Worm (Caenorhabditis elegans) whole organism, mixed stage, embryonic: ENCODE results near the gene C04A2.15.

ENCODE experiments used
- M03D4.4 ChIP-seq: sonication (generic microtip); optimal IDR thresholded peaks from 2 replicates; lab custom pipeline; 2017; ENCODE audit warnings: mild to moderate bottlenecking, missing genetic modification characterization, missing compliant biosample characterization
- bed-3 ChIP-seq: fragments of 200-800 bp; sonication (Bioruptor generic); optimal IDR thresholded peaks from 3 replicates; lab custom pipeline; 2018; ENCODE audit warnings: mild to moderate bottlenecking, missing genetic modification characterization, moderate library complexity, missing compliant biosample characterization
- blmp-1 ChIP-seq: fragments of 150-350 bp; optimal IDR thresholded peaks from 2 replicates; lab custom pipeline; 2014; ENCODE audit warnings: missing biosample characterization, missing genetic modification characterization
- ceh-39 ChIP-seq: fragments of 150-350 bp; optimal IDR thresholded peaks from 2 replicates; lab custom pipeline; 2014; ENCODE audit warnings: missing biosample characterization, missing genetic modification characterization
- ceh-43 ChIP-seq: fragments of 200-800 bp; sonication (Bioruptor generic); optimal IDR thresholded peaks from 2 replicates; lab custom pipeline; 2018; ENCODE audit warnings: mild to moderate bottlenecking, missing genetic modification characterization, moderate library complexity, missing compliant biosample characterization
- ceh-83 ChIP-seq: fragments of 200-800 bp; sonication (Bioruptor generic); optimal IDR thresholded peaks from 2 replicates; lab custom pipeline; 2018; ENCODE audit warnings: mild to moderate bottlenecking, missing genetic modification characterization, missing compliant biosample characterization
- ces-1 ChIP-seq: fragments of 150-350 bp; optimal IDR thresholded peaks from 2 replicates; lab custom pipeline; 2014; ENCODE audit warnings: missing biosample characterization, missing genetic modification reagents, missing genetic modification characterization
- cnd-1 ChIP-seq: fragments of 200-800 bp; sonication (Bioruptor generic); optimal IDR thresholded peaks from 2 replicates; lab custom pipeline; 2018; ENCODE audit warnings: mild to moderate bottlenecking, missing genetic modification characterization, missing compliant biosample characterization
- drap-1 ChIP-seq: fragments of 200-800 bp; sonication (Bioruptor generic); optimal IDR thresholded peaks from 3 replicates; lab custom pipeline; 2018; ENCODE audit warnings: mild to moderate bottlenecking, missing genetic modification characterization, missing compliant biosample characterization
- elt-1 ChIP-seq: sonication (generic microtip); optimal IDR thresholded peaks from 2 replicates; lab custom pipeline; 2017; ENCODE audit warnings: missing genetic modification characterization, mild to moderate bottlenecking, missing compliant biosample characterization, antibody characterized with exemption, moderate library complexity, borderline replicate concordance; ENCODE audit not compliant: insufficient read depth
- elt-3 ChIP-seq: fragments of 150-350 bp; optimal IDR thresholded peaks from 2 replicates; lab custom pipeline; 2014; ENCODE audit warnings: missing biosample characterization, missing genetic modification characterization
- flh-1 ChIP-seq: fragments of 200-800 bp; sonication (Bioruptor generic); optimal IDR thresholded peaks from 2 replicates; lab custom pipeline; 2018; ENCODE audit warnings: mild to moderate bottlenecking, missing genetic modification characterization, moderate library complexity, missing compliant biosample characterization
- ham-2 ChIP-seq: fragments of 200-800 bp; sonication (Bioruptor generic); optimal IDR thresholded peaks from 2 replicates; lab custom pipeline; 2018; ENCODE audit warnings: mild to moderate bottlenecking, missing genetic modification characterization, missing compliant biosample characterization
- hlh-1 ChIP-seq: fragments of 150-350 bp; optimal IDR thresholded peaks from 2 replicates; lab custom pipeline; 2014; ENCODE audit warnings: missing biosample characterization, missing genetic modification reagents, missing genetic modification characterization
- lin-13 ChIP-seq: fragments of 150-350 bp; optimal IDR thresholded peaks from 2 replicates; lab custom pipeline; 2014; ENCODE audit warnings: missing biosample characterization, missing genetic modification characterization
- lin-32 ChIP-seq: fragments of 200-800 bp; sonication (Bioruptor generic); optimal IDR thresholded peaks from 2 replicates; lab custom pipeline; 2018; ENCODE audit warnings: mild to moderate bottlenecking, missing genetic modification characterization, missing compliant biosample characterization
- lsy-2 ChIP-seq: fragments of 150-350 bp; optimal IDR thresholded peaks from 2 replicates; lab custom pipeline; 2014; ENCODE audit warnings: missing biosample characterization, missing genetic modification characterization
- mab-5 ChIP-seq: fragments of 150-350 bp; optimal IDR thresholded peaks from 2 replicates; lab custom pipeline; 2014; ENCODE audit warnings: missing biosample characterization, missing genetic modification characterization
- mep-1 ChIP-seq: fragments of 150-350 bp; optimal IDR thresholded peaks from 2 replicates; lab custom pipeline; 2017; ENCODE audit warnings: missing biosample characterization, missing genetic modification reagents, missing genetic modification characterization, inconsistent platforms
- mls-2 ChIP-seq: sonication (generic microtip); optimal IDR thresholded peaks from 2 replicates; lab custom pipeline; 2016; ENCODE audit warnings: mild to moderate bottlenecking, missing genetic modification characterization, moderate library complexity, missing compliant biosample characterization
- nhr-12 ChIP-seq: fragments of 150-350 bp; optimal IDR thresholded peaks from 2 replicates; lab custom pipeline; 2014; ENCODE audit warnings: missing biosample characterization, missing genetic modification characterization
- nhr-2 ChIP-seq: fragments of 150-350 bp; optimal IDR thresholded peaks from 2 replicates; lab custom pipeline; 2014; ENCODE audit warnings: missing biosample characterization, missing genetic modification characterization
- nhr-237 ChIP-seq: fragments of 150-350 bp; optimal IDR thresholded peaks from 2 replicates; lab custom pipeline; 2014; ENCODE audit warnings: missing biosample characterization, missing genetic modification characterization
- nhr-28 ChIP-seq: fragments of 150-350 bp; optimal IDR thresholded peaks from 2 replicates; lab custom pipeline; 2014; ENCODE audit warnings: missing biosample characterization, missing genetic modification characterization
- nhr-76 ChIP-seq: sonication (generic microtip); optimal IDR thresholded peaks from 2 replicates; lab custom pipeline; 2017; ENCODE audit warnings: missing biosample characterization, missing genetic modification characterization
- pha-4 ChIP-seq: fragments of 150-350 bp; optimal IDR thresholded peaks from 2 replicates; lab custom pipeline; 2018; ENCODE audit warnings: missing biosample characterization, missing genetic modification reagents, missing genetic modification characterization
- sem-2 ChIP-seq: fragments of 200-800 bp; sonication (Bioruptor generic); optimal IDR thresholded peaks from 2 replicates; lab custom pipeline; 2018; ENCODE audit warnings: mild to moderate bottlenecking, missing genetic modification characterization, missing compliant biosample characterization
- snpc-4 ChIP-seq: fragments of 150-350 bp; optimal IDR thresholded peaks from 2 replicates; lab custom pipeline; 2014; ENCODE audit warnings: missing biosample characterization, missing genetic modification characterization
- sptf-1 ChIP-seq: sonication (generic microtip); optimal IDR thresholded peaks from 2 replicates; lab custom pipeline; 2017; ENCODE audit warnings: mild to moderate bottlenecking, missing genetic modification characterization, moderate library complexity, missing compliant biosample characterization
- tbx-8 ChIP-seq: fragments of 200-800 bp; sonication (Bioruptor generic); optimal IDR thresholded peaks from 2 replicates; lab custom pipeline; 2018; ENCODE audit warnings: mild to moderate bottlenecking, missing genetic modification characterization, moderate library complexity, missing compliant biosample characterization
- unc-120 ChIP-seq: sonication (generic microtip); optimal IDR thresholded peaks from 2 replicates; lab custom pipeline; 2017; ENCODE audit warnings: missing genetic modification characterization, missing compliant biosample characterization; ENCODE audit not compliant: poor library complexity, severe bottlenecking
- unc-39 ChIP-seq: fragments of 150-350 bp; optimal IDR thresholded peaks from 2 replicates; lab custom pipeline; 2014; ENCODE audit warnings: missing biosample characterization, missing genetic modification characterization
- unc-62 ChIP-seq: fragments of 150-350 bp; optimal IDR thresholded peaks from 2 replicates; lab custom pipeline; 2014; ENCODE audit warnings: missing biosample characterization, missing genetic modification reagents, missing genetic modification characterization
- zip-8 ChIP-seq: fragments of 150-350 bp; optimal IDR thresholded peaks from 2 replicates; lab custom pipeline; 2014; ENCODE audit warnings: missing biosample characterization, missing genetic modification characterization
- ztf-11 ChIP-seq: fragments of 150-350 bp; optimal IDR thresholded peaks from 2 replicates; lab custom pipeline; 2014; ENCODE audit warnings: missing biosample characterization, missing genetic modification characterization

Gene C04A2.15

DNA sequence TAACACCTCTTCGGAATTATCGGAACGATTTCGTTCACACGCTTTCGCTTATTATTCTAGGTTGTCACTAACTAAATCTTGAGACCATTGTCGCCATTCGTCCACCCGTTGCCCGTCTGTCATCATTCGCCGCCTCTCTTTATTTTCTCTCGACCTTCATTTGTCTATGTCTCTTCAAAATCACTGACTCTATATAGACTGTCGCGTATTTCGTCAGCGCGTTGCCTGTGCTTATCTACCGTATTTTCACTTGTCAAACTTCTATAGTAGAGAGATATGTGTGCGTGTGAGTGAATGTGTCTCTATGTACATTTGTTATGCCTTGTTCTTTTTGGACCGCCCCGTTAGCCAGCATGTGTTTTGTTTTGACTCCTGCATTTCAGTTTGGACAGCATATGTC, 22.9 kb upstream of the C04A2.15 start:
- TF ChIP-seq lin-32 (GFP tag; lab: Kevin White, UChicago) (no peak), nhr-28 (tag; lab: Kevin White, UChicago) (no peak), unc-120 (tag; lab: Kevin White, UChicago) (no peak), ces-1 (GFP tag; lab: Kevin White, UChicago) (peak; percentile 55), ham-2 (GFP tag; lab: Kevin White, UChicago) (peak; percentile 64), snpc-4 (tag; lab: Kevin White, UChicago) (no peak), unc-39 (tag; lab: Kevin White, UChicago) (no peak), unc-62 (GFP tag; lab: Kevin White, UChicago) (peak; percentile 87), ztf-11 (tag; lab: Kevin White, UChicago) (no peak), tbx-8 (GFP tag; lab: Kevin White, UChicago) (no peak), nhr-12 (tag; lab: Kevin White, UChicago) (no peak), cnd-1 (tag; lab: Kevin White, UChicago) (no peak), flh-1 (GFP tag; lab: Kevin White, UChicago) (no peak), ceh-43 (no peak), sptf-1 (no peak), zip-8 (tag; lab: Kevin White, UChicago) (no peak), blmp-1 (tag; lab: Kevin White, UChicago) (peak; percentile 84), elt-3 (tag; lab: Kevin White, UChicago) (no peak), sem-2 (GFP tag; lab: Kevin White, UChicago) (no peak), mep-1 (no peak), nhr-237 (no peak), lin-13 (tag; lab: Kevin White, UChicago) (no peak), pha-4 (tag; lab: Kevin White, UChicago) (peak; percentile 30), M03D4.4 (tag; lab: Kevin White, UChicago) (no peak), ceh-39 (tag; lab: Kevin White, UChicago) (no peak), ceh-83 (no peak), nhr-76 (no peak), hlh-1 (no peak), bed-3 (GFP tag; lab: Kevin White, UChicago) (no peak), nhr-2 (tag; lab: Kevin White, UChicago) (no peak), elt-1 (tag; lab: Kevin White, UChicago) (peak; percentile 11), lsy-2 (no peak), drap-1 (no peak), mls-2 (tag; lab: Kevin White, UChicago) (no peak), mab-5 (no peak)

DNA sequence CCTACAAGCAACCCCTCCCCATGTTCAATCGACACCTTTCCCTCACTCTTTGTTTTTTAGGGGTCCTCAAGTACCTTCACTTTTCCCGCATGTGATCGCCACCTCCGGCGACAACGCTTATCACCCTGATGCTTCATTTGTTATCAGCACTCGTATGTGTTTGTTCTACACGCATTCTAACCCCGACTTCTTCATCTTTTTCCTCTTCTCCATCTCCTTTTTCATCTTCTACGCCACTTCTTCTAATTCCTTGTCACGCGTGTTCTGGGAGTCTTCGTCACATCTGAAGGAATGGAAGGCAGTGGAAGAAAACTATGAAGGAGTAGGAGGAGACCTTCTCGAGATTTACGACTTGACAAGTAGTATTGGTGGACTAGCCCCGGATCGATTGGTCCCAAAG, 22.0 kb upstream of the C04A2.15 start:
- TF ChIP-seq unc-62 (GFP tag; lab: Kevin White, UChicago) (peak; percentile 32), bed-3 (GFP tag; lab: Kevin White, UChicago) (no peak), lsy-2 (no peak)
- TF ChIP-seq, all 35 proteins: peak for 1

DNA sequence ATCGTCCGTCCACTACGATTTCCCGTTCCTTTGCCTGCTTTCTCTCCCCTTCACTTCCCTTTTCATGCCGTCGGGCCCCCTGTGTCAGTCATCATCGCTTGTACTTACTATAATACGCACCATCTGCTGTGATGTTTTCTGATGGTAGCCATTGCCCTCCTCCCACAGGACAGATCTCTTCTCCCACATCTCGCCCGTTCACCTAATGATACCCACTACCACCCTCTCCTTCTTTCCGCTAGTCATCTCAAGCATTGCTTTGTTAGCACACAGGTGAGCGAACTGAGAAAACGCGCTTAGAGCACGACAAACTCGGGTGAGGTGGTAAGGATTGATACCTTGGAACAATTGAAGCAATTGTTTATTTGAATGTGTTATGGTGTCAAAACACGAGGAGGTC, 21.1 kb upstream of the C04A2.15 start:
- TF ChIP-seq hlh-1 (no peak), sptf-1 (no peak), blmp-1 (tag; lab: Kevin White, UChicago) (no peak), ceh-39 (tag; lab: Kevin White, UChicago) (no peak), ceh-43 (no peak), lin-13 (tag; lab: Kevin White, UChicago) (no peak), nhr-12 (tag; lab: Kevin White, UChicago) (no peak), M03D4.4 (tag; lab: Kevin White, UChicago) (no peak), mls-2 (tag; lab: Kevin White, UChicago) (peak; percentile 29), ztf-11 (tag; lab: Kevin White, UChicago) (peak; percentile 7), nhr-28 (tag; lab: Kevin White, UChicago) (no peak), bed-3 (GFP tag; lab: Kevin White, UChicago) (no peak), nhr-2 (tag; lab: Kevin White, UChicago) (peak; percentile 64), tbx-8 (GFP tag; lab: Kevin White, UChicago) (no peak), drap-1 (no peak), elt-1 (tag; lab: Kevin White, UChicago) (no peak), sem-2 (GFP tag; lab: Kevin White, UChicago) (no peak), ces-1 (GFP tag; lab: Kevin White, UChicago) (no peak), lin-32 (GFP tag; lab: Kevin White, UChicago) (no peak), ceh-83 (no peak), unc-39 (tag; lab: Kevin White, UChicago) (no peak), lsy-2 (no peak), nhr-237 (no peak), unc-120 (tag; lab: Kevin White, UChicago) (no peak), snpc-4 (tag; lab: Kevin White, UChicago) (no peak), flh-1 (GFP tag; lab: Kevin White, UChicago) (no peak), cnd-1 (tag; lab: Kevin White, UChicago) (peak; percentile 62), zip-8 (tag; lab: Kevin White, UChicago) (no peak), ham-2 (GFP tag; lab: Kevin White, UChicago) (peak; percentile 72), mep-1 (peak; percentile 35), nhr-76 (no peak), mab-5 (no peak), unc-62 (GFP tag; lab: Kevin White, UChicago) (no peak), pha-4 (tag; lab: Kevin White, UChicago) (no peak), elt-3 (tag; lab: Kevin White, UChicago) (no peak)
- TF ChIP-seq, all 35 proteins: peak for 6
